Worm (Caenorhabditis elegans) whole organism, young adult: Measurements from ENCODE around the gene irld-2.
A peak's percentile ranks its signal among the peaks of the same experiment; 100 is the strongest.

ENCODE experiments used
- B0035.1 ChIP-seq: sonication (generic microtip); optimal IDR thresholded peaks from 2 replicates; lab custom pipeline; 2016; ENCODE audit warnings: missing genetic modification characterization, mild to moderate bottlenecking, missing compliant biosample characterization, missing genotype, missing genetic modification reagents
- C06A6.2 ChIP-seq: fragments of 200-800 bp; sonication (Bioruptor generic); conservative IDR thresholded peaks from 2 replicates; pipeline ENCODE4 v1.3.6; 2022; ENCODE audit warnings: missing genetic modification characterization, missing compliant biosample characterization
- D2030.7 ChIP-seq: fragments of 200-800 bp; sonication (Bioruptor generic); IDR thresholded peaks from 2 replicates; pipeline ENCODE4 v1.3.6; 2022; ENCODE audit warnings: missing genetic modification reagents, missing genetic modification characterization, missing compliant biosample characterization
- F23B12.7 ChIP-seq: sonication (generic microtip); optimal IDR thresholded peaks from 2 replicates; lab custom pipeline; 2017; ENCODE audit warnings: missing genetic modification characterization, mild to moderate bottlenecking, missing compliant biosample characterization, antibody characterized with exemption, moderate library complexity; ENCODE audit not compliant: insufficient read depth
- F57A8.1 ChIP-seq: fragments of 200-800 bp; sonication (Bioruptor generic); optimal IDR thresholded peaks from 2 replicates; lab custom pipeline; 2018; ENCODE audit warnings: mild to moderate bottlenecking, missing genetic modification characterization, moderate library complexity, missing compliant biosample characterization
- Y53F4B.3 ChIP-seq: fragments of 200-800 bp; sonication (Bioruptor generic); IDR thresholded peaks from 2 replicates; pipeline ENCODE4 v1.3.6; 2022; ENCODE audit warnings: missing genetic modification reagents, missing genetic modification characterization, missing compliant biosample characterization
- Y53G8AR.9 ChIP-seq: fragments of 200-800 bp; sonication (Bioruptor generic); conservative IDR thresholded peaks from 2 replicates; pipeline ENCODE4 v1.3.6; 2022; ENCODE audit warnings: missing genetic modification reagents, missing genetic modification characterization, missing compliant biosample characterization
- ZK185.1 ChIP-seq: sonication (generic microtip); optimal IDR thresholded peaks from 2 replicates; lab custom pipeline; 2016; ENCODE audit warnings: mild to moderate bottlenecking, missing genetic modification characterization, missing compliant biosample characterization; ENCODE audit not compliant: poor library complexity, severe bottlenecking
- ama-1 ChIP-seq, 3 experiments: fragments of 150-350 bp in 1 of 3; sonication (generic microtip) in 2 of 3; optimal IDR thresholded peaks; 2 replicates each; lab custom pipeline; 2014 to 2018; ENCODE audit warnings: missing biosample characterization in 2 of 3, missing genetic modification characterization in 2 of 3, missing genetic modification reagents in 2 of 3
- atf-7 ChIP-seq: sonication (generic microtip); optimal IDR thresholded peaks from 2 replicates; lab custom pipeline; 2017; ENCODE audit warnings: mild to moderate bottlenecking, missing genetic modification characterization, missing compliant biosample characterization
- athp-1 ChIP-seq: sonication (generic microtip); optimal IDR thresholded peaks from 2 replicates; lab custom pipeline; 2017; ENCODE audit warnings: mild to moderate bottlenecking, missing genetic modification characterization, missing compliant biosample characterization
- attf-5 ChIP-seq: fragments of 200-800 bp; sonication (Bioruptor generic); optimal IDR thresholded peaks from 2 replicates; lab custom pipeline; 2018; ENCODE audit warnings: mild to moderate bottlenecking, missing genetic modification characterization, missing compliant biosample characterization
- cebp-1 ChIP-seq, 2 experiments: fragments of 200-800 bp in 1 of 2; sonication (Bioruptor generic) in 1 of 2; sonication (generic microtip) in 1 of 2; IDR thresholded peaks in 1 of 2; optimal IDR thresholded peaks in 1 of 2; 2 replicates each; pipeline versions ENCODE4 v1.3.6 to Lab custom; 2017 to 2022; ENCODE audit warnings: missing compliant biosample characterization in 2 of 2, missing genetic modification characterization in 2 of 2, mild to moderate bottlenecking in 1 of 2, missing genetic modification reagents in 1 of 2, moderate library complexity in 1 of 2
- ceh-79 ChIP-seq: sonication (generic microtip); optimal IDR thresholded peaks from 2 replicates; lab custom pipeline; 2017; ENCODE audit warnings: mild to moderate bottlenecking, missing genetic modification characterization, missing compliant biosample characterization
- die-1 ChIP-seq: sonication (generic microtip); optimal IDR thresholded peaks from 2 replicates; lab custom pipeline; 2016; ENCODE audit warnings: missing genotype, mild to moderate bottlenecking, missing genetic modification characterization, missing compliant biosample characterization
- egl-44 ChIP-seq: fragments of 200-800 bp; sonication (Bioruptor generic); IDR thresholded peaks from 2 replicates; pipeline ENCODE4 v1.3.6; 2022; ENCODE audit warnings: missing genetic modification reagents, missing genetic modification characterization, missing compliant biosample characterization
- fkh-3 ChIP-seq: sonication (generic microtip); optimal IDR thresholded peaks from 2 replicates; lab custom pipeline; 2016; ENCODE audit warnings: mild to moderate bottlenecking, missing genetic modification characterization, missing compliant biosample characterization
- gei-17 ChIP-seq: fragments of 200-800 bp; sonication (Bioruptor generic); optimal IDR thresholded peaks from 2 replicates; lab custom pipeline; 2018; ENCODE audit warnings: mild to moderate bottlenecking, missing genetic modification characterization, missing compliant biosample characterization
- hsf-1 ChIP-seq: fragments of 200-800 bp; sonication (Bioruptor generic); IDR thresholded peaks from 2 replicates; pipeline ENCODE4 v1.3.6; 2022; ENCODE audit warnings: missing genetic modification reagents, missing genetic modification characterization, missing compliant biosample characterization
- lag-1 ChIP-seq: fragments of 200-800 bp; sonication (Bioruptor generic); IDR thresholded peaks from 2 replicates; pipeline ENCODE4 v1.3.6; 2022; ENCODE audit warnings: missing genetic modification reagents, missing genetic modification characterization, missing compliant biosample characterization
- let-607 ChIP-seq, 2 experiments: fragments of 200-800 bp in 1 of 2; sonication (Bioruptor generic) in 1 of 2; sonication (generic microtip) in 1 of 2; optimal IDR thresholded peaks; 2 replicates each; lab custom pipeline; 2016 to 2018; ENCODE audit warnings: mild to moderate bottlenecking in 2 of 2, missing compliant biosample characterization in 2 of 2, missing genetic modification characterization in 2 of 2, moderate library complexity in 2 of 2, missing genotype in 1 of 2
- lin-35 ChIP-seq, 3 experiments: fragments of 150-350 bp in 2 of 3; sonication (generic microtip) in 1 of 3; optimal IDR thresholded peaks; 2 replicates each; lab custom pipeline; 2014 to 2018; ENCODE audit warnings: missing biosample characterization in 3 of 3, missing genetic modification characterization in 3 of 3, missing genetic modification reagents in 3 of 3
- lin-40 ChIP-seq: sonication (generic microtip); optimal IDR thresholded peaks from 2 replicates; lab custom pipeline; 2016; ENCODE audit warnings: missing genetic modification characterization, mild to moderate bottlenecking, missing compliant biosample characterization, missing genotype, missing genetic modification reagents
- madf-10 ChIP-seq: sonication (generic microtip); optimal IDR thresholded peaks from 2 replicates; lab custom pipeline; 2016; ENCODE audit warnings: mild to moderate bottlenecking, missing genetic modification characterization, missing compliant biosample characterization
- madf-6 ChIP-seq: fragments of 200-800 bp; sonication (Bioruptor generic); IDR thresholded peaks from 2 replicates; pipeline ENCODE4 v1.3.6; 2022; ENCODE audit warnings: missing genetic modification reagents, missing genetic modification characterization, missing compliant biosample characterization
- nfyb-1 ChIP-seq: fragments of 200-800 bp; sonication (Bioruptor generic); IDR thresholded peaks from 2 replicates; pipeline ENCODE4 v1.3.6; 2022; ENCODE audit warnings: missing genetic modification reagents, missing genetic modification characterization, missing compliant biosample characterization
- nhr-27 ChIP-seq: fragments of 200-800 bp; sonication (Bioruptor generic); optimal IDR thresholded peaks from 2 replicates; lab custom pipeline; 2018; ENCODE audit warnings: mild to moderate bottlenecking, missing genetic modification characterization, moderate library complexity, missing compliant biosample characterization
- nhr-80 ChIP-seq: sonication (generic microtip); optimal IDR thresholded peaks from 2 replicates; lab custom pipeline; 2016; ENCODE audit warnings: missing genetic modification characterization, missing compliant biosample characterization
- nhr-90 ChIP-seq: sonication (generic microtip); optimal IDR thresholded peaks from 2 replicates; lab custom pipeline; 2016; ENCODE audit warnings: missing genotype, mild to moderate bottlenecking, missing genetic modification characterization, missing compliant biosample characterization
- rcor-1 ChIP-seq: fragments of 200-800 bp; sonication (Bioruptor generic); IDR thresholded peaks from 2 replicates; pipeline ENCODE4 v1.3.6; 2022; ENCODE audit warnings: missing genetic modification reagents, missing genetic modification characterization, missing compliant biosample characterization
- snpc-3.4 ChIP-seq: sonication (generic microtip); optimal IDR thresholded peaks from 2 replicates; lab custom pipeline; 2017; ENCODE audit warnings: missing genetic modification characterization, mild to moderate bottlenecking, missing compliant biosample characterization, antibody characterized with exemption, moderate library complexity, missing genotype, missing genetic modification reagents
- snpc-4 ChIP-seq, 5 experiments: fragments of 150-350 bp in 1 of 5; sonication (generic microtip) in 4 of 5; optimal IDR thresholded peaks; 2 replicates each; lab custom pipeline; 2014 to 2018; ENCODE audit warnings: missing genetic modification characterization in 5 of 5, missing biosample characterization in 3 of 5, antibody characterized with exemption in 2 of 5, mild to moderate bottlenecking in 2 of 5, missing compliant biosample characterization in 2 of 5, missing genotype in 2 of 5, moderate library complexity in 2 of 5, missing genetic modification reagents in 1 of 5
- somi-1 ChIP-seq: fragments of 200-800 bp; sonication (Bioruptor generic); optimal IDR thresholded peaks from 2 replicates; lab custom pipeline; 2018; ENCODE audit warnings: mild to moderate bottlenecking, missing genetic modification characterization, missing compliant biosample characterization
- sptf-2 ChIP-seq: fragments of 200-800 bp; sonication (Bioruptor generic); optimal IDR thresholded peaks from 2 replicates; lab custom pipeline; 2018; ENCODE audit warnings: mild to moderate bottlenecking, missing genetic modification characterization, missing compliant biosample characterization
- tbp1 ChIP-seq: fragments of 200-800 bp; sonication (Bioruptor generic); optimal IDR thresholded peaks from 2 replicates; lab custom pipeline; 2018; ENCODE audit warnings: mild to moderate bottlenecking, missing genetic modification characterization, missing compliant biosample characterization
- tlf-1 ChIP-seq: fragments of 200-800 bp; sonication (Bioruptor generic); optimal IDR thresholded peaks from 2 replicates; lab custom pipeline; 2018; ENCODE audit warnings: mild to moderate bottlenecking, missing genetic modification characterization, missing compliant biosample characterization
- unc-62 ChIP-seq: fragments of 150-350 bp; optimal IDR thresholded peaks from 2 replicates; lab custom pipeline; 2014; ENCODE audit warnings: missing biosample characterization, missing genetic modification reagents, missing genetic modification characterization
- ztf-25 ChIP-seq: fragments of 200-800 bp; sonication (Bioruptor generic); IDR thresholded peaks from 2 replicates; pipeline ENCODE4 v1.3.6; 2022; ENCODE audit warnings: missing genetic modification reagents, missing genetic modification characterization, missing compliant biosample characterization
- ztf-26 ChIP-seq: sonication (generic microtip); optimal IDR thresholded peaks from 2 replicates; lab custom pipeline; 2017; ENCODE audit warnings: missing genetic modification characterization, missing compliant biosample characterization

Gene irld-2

ce11 chrX:13349230-13350122 lies 45.4 kb downstream of the irld-2 start (continued):
- TF ChIP-seq madf-10 (tag; lab: Kevin White, UChicago) = peak; percentile 23
- peak; percentile 94 for TF ChIP-seq ama-1 (optimal IDR thresholded peaks at IDR 0.05; lab: Kevin White, UChicago)
- no peak for TF ChIP-seq ama-1 (GFP tag; optimal IDR thresholded peaks at IDR 0.05; lab: Kevin White, UChicago)
- peak in 1 of 2 experiments; percentile 63 for TF ChIP-seq let-607 (tag; optimal IDR thresholded peaks at IDR 0.05; lab: Kevin White, UChicago)
- peak; percentile 80 for TF ChIP-seq Y53G8AR.9 (GFP tag; lab: Robert Waterston, UW)
- TF ChIP-seq B0035.1 (tag; lab: Kevin White, UChicago) = peak; percentile 19
- peak; percentile 39 for TF ChIP-seq tlf-1 (GFP tag; lab: Kevin White, UChicago)
- peak; percentile 34 for TF ChIP-seq nhr-27 (tag; lab: Kevin White, UChicago)
- TF ChIP-seq athp-1 = peak; percentile 7
- peak; percentile 43 for TF ChIP-seq attf-5 (GFP tag; lab: Kevin White, UChicago)
- peak; percentile 26 for TF ChIP-seq nhr-90
- TF ChIP-seq die-1 = peak; percentile 13
- TF ChIP-seq sptf-2 (GFP tag; lab: Kevin White, UChicago) = no peak
- no peak for TF ChIP-seq ceh-79
- peak; percentile 67 for TF ChIP-seq gei-17 (GFP tag; lab: Kevin White, UChicago)
- TF ChIP-seq, all 124 proteins: peak for 37

DNA sequence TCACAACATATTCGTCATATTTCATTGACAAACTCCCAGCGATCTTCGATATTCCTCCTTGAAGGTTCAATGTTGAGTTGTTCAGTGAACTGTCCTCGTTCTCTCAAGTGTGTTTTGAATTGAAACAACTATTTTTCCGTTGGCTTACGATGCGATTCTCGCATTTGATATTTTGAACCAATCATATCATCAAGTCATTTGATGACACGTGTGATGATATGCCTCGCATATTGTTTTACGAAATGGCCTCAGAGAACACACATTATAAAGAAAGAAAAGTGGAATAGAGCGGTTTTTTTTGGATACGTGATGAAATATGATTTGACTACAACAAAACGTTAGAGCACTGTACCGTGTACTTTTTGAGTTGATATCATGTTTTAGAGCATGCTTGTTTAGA lies 46.5 kb downstream of the irld-2 start:
- TF ChIP-seq somi-1 (GFP tag; lab: Kevin White, UChicago) = peak; percentile 43
- no peak for TF ChIP-seq lag-1
- TF ChIP-seq F23B12.7 (tag; lab: Kevin White, UChicago) = peak; percentile 24
- peak; percentile 78 for TF ChIP-seq ztf-26 (tag; lab: Kevin White, UChicago)
- TF ChIP-seq cebp-1 (GFP tag; IDR thresholded peaks at IDR 0.05; lab: Robert Waterston, UW) = peak; percentile 65; the same call in 1 of the 2 replicates
- peak; percentile 85 for TF ChIP-seq cebp-1 (tag; optimal IDR thresholded peaks at IDR 0.05; lab: Kevin White, UChicago)
- no peak for TF ChIP-seq snpc-4 (GFP tag; optimal IDR thresholded peaks at IDR 0.05; lab: Kevin White, UChicago)
- TF ChIP-seq snpc-4 (tag; optimal IDR thresholded peaks at IDR 0.05; lab: Kevin White, UChicago) = peak in 2 of 4 experiments; percentile 16 to 19
- TF ChIP-seq nfyb-1 = no peak
- TF ChIP-seq lin-35 (GFP tag; optimal IDR thresholded peaks at IDR 0.05; lab: Kevin White, UChicago) = peak in 1 of 3 experiments; percentile 4
- peak; percentile 63; the same call in 1 of the 2 replicates for TF ChIP-seq C06A6.2
- peak; percentile 23 for TF ChIP-seq unc-62 (GFP tag; lab: Kevin White, UChicago)
- TF ChIP-seq rcor-1 (GFP tag; lab: Robert Waterston, UW) = no peak
- no peak for TF ChIP-seq snpc-3.4 (tag; lab: Kevin White, UChicago)
- no peak for TF ChIP-seq fkh-3 (tag; lab: Kevin White, UChicago)
- peak in 1 of 2 experiments; percentile 81 for TF ChIP-seq let-607 (tag; optimal IDR thresholded peaks at IDR 0.05; lab: Kevin White, UChicago)
- peak; percentile 71 for TF ChIP-seq ZK185.1 (tag; lab: Kevin White, UChicago)
- peak; percentile 41 for TF ChIP-seq nhr-80 (tag; lab: Kevin White, UChicago)
- TF ChIP-seq tbp1 (GFP tag; lab: Kevin White, UChicago) = peak; percentile 4
- peak; percentile 63 for TF ChIP-seq lin-40 (tag; lab: Kevin White, UChicago)

DNA sequence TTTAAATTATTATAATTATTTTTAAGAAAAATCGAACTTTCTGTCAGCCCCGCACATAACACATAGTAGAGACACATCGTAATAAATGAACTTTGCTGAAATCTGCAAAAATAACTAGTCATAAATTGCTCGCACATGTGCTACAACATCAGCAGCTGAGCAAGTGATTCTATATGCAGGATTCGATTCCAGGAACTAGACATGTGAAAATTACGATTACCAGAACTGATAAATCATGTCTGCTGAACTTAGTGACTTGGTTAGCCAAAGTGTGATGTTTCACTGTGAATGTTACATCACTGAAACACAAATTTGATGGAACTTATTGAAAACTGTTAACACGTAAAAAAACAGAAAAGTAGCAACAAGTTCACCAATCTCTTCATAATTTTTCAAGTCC lies 47.6 kb downstream of the irld-2 start:
- TF ChIP-seq cebp-1 (GFP tag; IDR thresholded peaks at IDR 0.05; lab: Robert Waterston, UW) (no peak), cebp-1 (tag; optimal IDR thresholded peaks at IDR 0.05; lab: Kevin White, UChicago) (no peak), let-607 (tag; optimal IDR thresholded peaks at IDR 0.05; lab: Kevin White, UChicago) (no peak), D2030.7 (GFP tag; lab: Robert Waterston, UW) (no peak), hsf-1 (GFP tag; lab: Robert Waterston, UW) (no peak), egl-44 (GFP tag; lab: Robert Waterston, UW) (no peak), madf-6 (no peak), F57A8.1 (GFP tag; lab: Kevin White, UChicago) (no peak), atf-7 (tag; lab: Kevin White, UChicago) (no peak), ztf-25 (GFP tag; lab: Robert Waterston, UW) (no peak), Y53F4B.3 (GFP tag; lab: Robert Waterston, UW) (no peak)
